Worm (Caenorhabditis elegans) whole organism, young adult: ENCODE results near the gene M01H9.3.
A peak's percentile ranks its signal among the peaks of the same experiment; 100 is the strongest.

ENCODE experiments used
- B0035.1 ChIP-seq: sonication (generic microtip); optimal IDR thresholded peaks from 2 replicates; lab custom pipeline; 2016; ENCODE audit warnings: missing genetic modification characterization, mild to moderate bottlenecking, missing compliant biosample characterization, missing genotype, missing genetic modification reagents
- C06A6.2 ChIP-seq: fragments of 200-800 bp; sonication (Bioruptor generic); conservative IDR thresholded peaks from 2 replicates; pipeline ENCODE4 v1.3.6; 2022; ENCODE audit warnings: missing genetic modification characterization, missing compliant biosample characterization
- D2030.7 ChIP-seq: fragments of 200-800 bp; sonication (Bioruptor generic); IDR thresholded peaks from 2 replicates; pipeline ENCODE4 v1.3.6; 2022; ENCODE audit warnings: missing genetic modification reagents, missing genetic modification characterization, missing compliant biosample characterization
- F33H1.4 ChIP-seq: fragments of 200-800 bp; sonication (Bioruptor generic); IDR thresholded peaks from 2 replicates; pipeline ENCODE4 v1.3.6; 2022; ENCODE audit warnings: missing genetic modification reagents, missing genetic modification characterization, missing compliant biosample characterization
- F39B2.1 ChIP-seq: fragments of 200-800 bp; sonication (Bioruptor generic); IDR thresholded peaks from 2 replicates; pipeline ENCODE4 v1.3.6; 2022; ENCODE audit warnings: missing genetic modification reagents, missing genetic modification characterization, missing compliant biosample characterization
- T07F8.4 ChIP-seq: sonication (generic microtip); optimal IDR thresholded peaks from 2 replicates; lab custom pipeline; 2016; ENCODE audit warnings: mild to moderate bottlenecking, missing genetic modification characterization, moderate library complexity, missing compliant biosample characterization
- Y56A3A.18 ChIP-seq: fragments of 200-800 bp; sonication (Bioruptor generic); IDR thresholded peaks from 2 replicates; pipeline ENCODE4 v1.3.6; 2022; ENCODE audit warnings: missing genetic modification reagents, missing genetic modification characterization, missing compliant biosample characterization
- Y79H2A.3 ChIP-seq: fragments of 200-800 bp; sonication (Bioruptor generic); conservative IDR thresholded peaks from 2 replicates; pipeline ENCODE4 v1.3.6; 2022; ENCODE audit warnings: missing genetic modification reagents, missing genetic modification characterization, missing compliant biosample characterization
- akir-1 ChIP-seq: fragments of 200-800 bp; sonication (Bioruptor generic); optimal IDR thresholded peaks from 2 replicates; lab custom pipeline; 2018; ENCODE audit warnings: mild to moderate bottlenecking, missing genetic modification characterization, moderate library complexity, missing compliant biosample characterization
- aptf-2 ChIP-seq: fragments of 200-800 bp; sonication (Bioruptor generic); conservative IDR thresholded peaks from 2 replicates; pipeline ENCODE4 v1.3.6; 2022; ENCODE audit warnings: missing genetic modification reagents, missing genetic modification characterization, missing compliant biosample characterization
- athp-1 ChIP-seq: sonication (generic microtip); optimal IDR thresholded peaks from 2 replicates; lab custom pipeline; 2017; ENCODE audit warnings: mild to moderate bottlenecking, missing genetic modification characterization, missing compliant biosample characterization
- bed-2 ChIP-seq: fragments of 200-800 bp; sonication (Bioruptor generic); IDR thresholded peaks from 2 replicates; pipeline ENCODE4 v1.3.6; 2022; ENCODE audit warnings: missing genetic modification reagents, missing genetic modification characterization, missing compliant biosample characterization
- ccch-3 ChIP-seq: fragments of 200-800 bp; sonication (Bioruptor generic); optimal IDR thresholded peaks from 2 replicates; lab custom pipeline; 2018; ENCODE audit warnings: mild to moderate bottlenecking, missing genetic modification characterization, missing compliant biosample characterization
- ceh-100 ChIP-seq: fragments of 200-800 bp; sonication (Bioruptor generic); IDR thresholded peaks from 2 replicates; pipeline ENCODE4 v1.3.6; 2022; ENCODE audit warnings: missing genetic modification reagents, missing genetic modification characterization, missing compliant biosample characterization
- die-1 ChIP-seq: sonication (generic microtip); optimal IDR thresholded peaks from 2 replicates; lab custom pipeline; 2016; ENCODE audit warnings: missing genotype, mild to moderate bottlenecking, missing genetic modification characterization, missing compliant biosample characterization
- dox-1 ChIP-seq: fragments of 200-800 bp; sonication (Bioruptor generic); IDR thresholded peaks from 2 replicates; pipeline ENCODE4 v1.3.6; 2022; ENCODE audit warnings: missing genetic modification reagents, missing genetic modification characterization, missing compliant biosample characterization
- egl-18 ChIP-seq: fragments of 200-800 bp; sonication (Bioruptor generic); IDR thresholded peaks from 2 replicates; pipeline ENCODE4 v1.3.6; 2022; ENCODE audit warnings: missing genetic modification reagents, missing genetic modification characterization, missing compliant biosample characterization
- egrh-3 ChIP-seq: fragments of 200-800 bp; sonication (Bioruptor generic); IDR thresholded peaks from 2 replicates; pipeline ENCODE4 v1.3.6; 2022; ENCODE audit warnings: missing genetic modification reagents, missing genetic modification characterization, missing compliant biosample characterization
- gei-17 ChIP-seq: fragments of 200-800 bp; sonication (Bioruptor generic); optimal IDR thresholded peaks from 2 replicates; lab custom pipeline; 2018; ENCODE audit warnings: mild to moderate bottlenecking, missing genetic modification characterization, missing compliant biosample characterization
- hlh-12 ChIP-seq: sonication (generic microtip); optimal IDR thresholded peaks from 2 replicates; lab custom pipeline; 2016; ENCODE audit warnings: missing genetic modification characterization, missing compliant biosample characterization
- hmg-20 ChIP-seq: fragments of 200-800 bp; sonication (Bioruptor generic); IDR thresholded peaks from 2 replicates; pipeline ENCODE4 v1.3.6; 2022; ENCODE audit warnings: missing genetic modification reagents, missing genetic modification characterization, missing compliant biosample characterization
- let-526 ChIP-seq: fragments of 200-800 bp; sonication (Bioruptor generic); IDR thresholded peaks from 2 replicates; pipeline ENCODE4 v1.3.6; 2022; ENCODE audit warnings: missing genetic modification reagents, missing genetic modification characterization, missing compliant biosample characterization
- let-607 ChIP-seq, 2 experiments: fragments of 200-800 bp in 1 of 2; sonication (Bioruptor generic) in 1 of 2; sonication (generic microtip) in 1 of 2; optimal IDR thresholded peaks; 2 replicates each; lab custom pipeline; 2016 to 2018; ENCODE audit warnings: mild to moderate bottlenecking in 2 of 2, missing compliant biosample characterization in 2 of 2, missing genetic modification characterization in 2 of 2, moderate library complexity in 2 of 2, missing genotype in 1 of 2
- lin-54 ChIP-seq: fragments of 200-800 bp; sonication (Bioruptor generic); optimal IDR thresholded peaks from 2 replicates; lab custom pipeline; 2018; ENCODE audit warnings: mild to moderate bottlenecking, missing genetic modification characterization, missing compliant biosample characterization
- lsl-1 ChIP-seq: fragments of 200-800 bp; sonication (Bioruptor generic); optimal IDR thresholded peaks from 2 replicates; lab custom pipeline; 2018; ENCODE audit warnings: mild to moderate bottlenecking, missing genetic modification characterization, moderate library complexity, missing compliant biosample characterization
- lsy-27 ChIP-seq: sonication (generic microtip); optimal IDR thresholded peaks from 2 replicates; lab custom pipeline; 2017; ENCODE audit warnings: missing genetic modification characterization, mild to moderate bottlenecking, missing compliant biosample characterization, antibody characterized with exemption, missing genotype, borderline replicate concordance; ENCODE audit not compliant: insufficient read depth
- madf-6 ChIP-seq: fragments of 200-800 bp; sonication (Bioruptor generic); IDR thresholded peaks from 2 replicates; pipeline ENCODE4 v1.3.6; 2022; ENCODE audit warnings: missing genetic modification reagents, missing genetic modification characterization, missing compliant biosample characterization
- madf-8 ChIP-seq: fragments of 200-800 bp; sonication (Bioruptor generic); conservative IDR thresholded peaks from 2 replicates; pipeline ENCODE4 v1.3.6; 2022; ENCODE audit warnings: missing genetic modification reagents, missing genetic modification characterization, missing compliant biosample characterization
- mes-4 ChIP-seq: sonication (generic microtip); optimal IDR thresholded peaks from 2 replicates; lab custom pipeline; 2016; ENCODE audit warnings: missing genotype, missing genetic modification characterization, missing compliant biosample characterization
- nfya-1 ChIP-seq: sonication (generic microtip); optimal IDR thresholded peaks from 2 replicates; lab custom pipeline; 2017; ENCODE audit warnings: antibody characterized with exemption, missing compliant biosample characterization, missing genetic modification characterization, borderline replicate concordance; ENCODE audit not compliant: insufficient read depth
- nfya-2 ChIP-seq: fragments of 200-800 bp; sonication (Bioruptor generic); IDR thresholded peaks from 2 replicates; pipeline ENCODE4 v1.3.6; 2022; ENCODE audit warnings: missing genetic modification reagents, missing genetic modification characterization, missing compliant biosample characterization
- nfyb-1 ChIP-seq: fragments of 200-800 bp; sonication (Bioruptor generic); IDR thresholded peaks from 2 replicates; pipeline ENCODE4 v1.3.6; 2022; ENCODE audit warnings: missing genetic modification reagents, missing genetic modification characterization, missing compliant biosample characterization
- nhr-27 ChIP-seq: fragments of 200-800 bp; sonication (Bioruptor generic); optimal IDR thresholded peaks from 2 replicates; lab custom pipeline; 2018; ENCODE audit warnings: mild to moderate bottlenecking, missing genetic modification characterization, moderate library complexity, missing compliant biosample characterization
- nhr-80 ChIP-seq: sonication (generic microtip); optimal IDR thresholded peaks from 2 replicates; lab custom pipeline; 2016; ENCODE audit warnings: missing genetic modification characterization, missing compliant biosample characterization
- pha-4 ChIP-seq: fragments of 150-350 bp; sonication (generic microtip); optimal IDR thresholded peaks from 2 replicates; lab custom pipeline; 2014; ENCODE audit warnings: missing biosample characterization, missing genetic modification reagents, missing genetic modification characterization
- sea-2 ChIP-seq: fragments of 200-800 bp; sonication (Bioruptor generic); IDR thresholded peaks from 2 replicates; pipeline ENCODE4 v1.3.6; 2022; ENCODE audit warnings: missing genetic modification characterization, missing compliant biosample characterization
- snpc-1.3 ChIP-seq: sonication (generic microtip); optimal IDR thresholded peaks from 2 replicates; lab custom pipeline; 2017; ENCODE audit warnings: missing genetic modification characterization, mild to moderate bottlenecking, missing compliant biosample characterization, antibody characterized with exemption, moderate library complexity, missing genotype, missing genetic modification reagents; ENCODE audit not compliant: insufficient read depth
- snpc-3.4 ChIP-seq: sonication (generic microtip); optimal IDR thresholded peaks from 2 replicates; lab custom pipeline; 2017; ENCODE audit warnings: missing genetic modification characterization, mild to moderate bottlenecking, missing compliant biosample characterization, antibody characterized with exemption, moderate library complexity, missing genotype, missing genetic modification reagents
- tbx-9 ChIP-seq: sonication (generic microtip); optimal IDR thresholded peaks from 2 replicates; lab custom pipeline; 2016; ENCODE audit warnings: borderline replicate concordance, missing genetic modification characterization, inconsistent platforms, missing compliant biosample characterization
- unc-130 ChIP-seq: sonication (generic microtip); optimal IDR thresholded peaks from 2 replicates; lab custom pipeline; 2016; ENCODE audit warnings: missing genetic modification reagents, missing genetic modification characterization, missing compliant biosample characterization
- xnd-1 ChIP-seq: sonication (generic microtip); optimal IDR thresholded peaks from 2 replicates; lab custom pipeline; 2016; ENCODE audit warnings: missing genotype, missing genetic modification reagents, missing genetic modification characterization, missing compliant biosample characterization
- zfh-2 ChIP-seq: fragments of 200-800 bp; sonication (Bioruptor generic); conservative IDR thresholded peaks from 2 replicates; pipeline ENCODE4 v1.3.6; 2022; ENCODE audit warnings: missing genetic modification reagents, missing genetic modification characterization, missing compliant biosample characterization
- ztf-18 ChIP-seq: sonication (generic microtip); optimal IDR thresholded peaks from 2 replicates; lab custom pipeline; 2016; ENCODE audit warnings: missing genotype, mild to moderate bottlenecking, missing genetic modification characterization, missing compliant biosample characterization
- ztf-26 ChIP-seq: sonication (generic microtip); optimal IDR thresholded peaks from 2 replicates; lab custom pipeline; 2017; ENCODE audit warnings: missing genetic modification characterization, missing compliant biosample characterization
- ztf-28 ChIP-seq: fragments of 200-800 bp; sonication (Bioruptor generic); IDR thresholded peaks from 2 replicates; pipeline ENCODE4 v1.3.6; 2022; ENCODE audit warnings: missing genetic modification reagents, missing genetic modification characterization, missing compliant biosample characterization
- ztf-3 ChIP-seq: fragments of 200-800 bp; sonication (Bioruptor generic); optimal IDR thresholded peaks from 2 replicates; lab custom pipeline; 2018; ENCODE audit warnings: mild to moderate bottlenecking, missing genetic modification characterization, missing compliant biosample characterization

Gene M01H9.3

DNA sequence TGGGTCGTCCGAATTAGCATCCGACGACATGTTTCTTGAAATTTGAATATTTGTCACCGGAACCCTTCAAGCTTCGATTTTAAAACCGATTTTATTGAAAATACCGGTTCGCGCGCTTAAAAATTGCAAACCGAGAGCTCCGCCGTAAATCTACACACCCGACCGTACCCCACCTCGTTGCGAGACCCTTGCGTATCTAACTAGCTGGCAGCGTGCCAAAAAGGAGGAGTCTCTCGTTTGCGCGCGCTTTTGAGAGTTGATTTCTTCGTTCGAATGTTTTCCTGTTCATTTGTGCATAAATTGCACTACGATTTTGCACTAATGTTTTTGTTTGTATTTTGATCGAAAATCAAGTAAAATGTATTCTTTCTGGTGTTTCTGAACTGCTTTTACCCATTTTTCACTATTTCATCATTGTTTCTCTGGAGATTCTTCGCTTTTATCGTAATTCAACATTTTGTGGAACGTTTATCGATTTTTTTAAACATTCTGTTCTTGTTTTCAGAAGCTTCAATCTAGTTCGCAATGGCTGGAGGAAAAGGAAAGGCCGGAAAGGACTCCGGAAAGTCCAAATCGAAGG lies 31.1 kb downstream of the M01H9.3 start, which contains the start of the genes wapl-1 and htz-1 (continued):
- TF ChIP-seq xnd-1 (tag; lab: Kevin White, UChicago) (peak; percentile 73), let-607 (tag; optimal IDR thresholded peaks at IDR 0.05; lab: Kevin White, UChicago) (peak; percentile 36 to 56), let-526 (GFP tag; lab: Robert Waterston, UW) (peak; percentile 20; the same call in 1 of the 2 replicates), hlh-12 (no peak), akir-1 (GFP tag; lab: Kevin White, UChicago) (peak; percentile 54), ztf-26 (tag; lab: Kevin White, UChicago) (peak; percentile 71), pha-4 (tag; lab: Kevin White, UChicago) (peak; percentile 88), B0035.1 (tag; lab: Kevin White, UChicago) (no peak), ztf-18 (tag; lab: Kevin White, UChicago) (peak; percentile 79), mes-4 (tag; lab: Kevin White, UChicago) (no peak), tbx-9 (tag; lab: Kevin White, UChicago) (no peak), ceh-100 (GFP tag; lab: Robert Waterston, UW) (peak; percentile 81), nfya-2 (GFP tag; lab: Robert Waterston, UW) (no peak), ccch-3 (GFP tag; lab: Kevin White, UChicago) (no peak), Y56A3A.18 (peak; percentile 60; the same call in 1 of the 2 replicates), Y79H2A.3 (GFP tag; lab: Robert Waterston, UW) (peak; percentile 70; the same call in 1 of the 2 replicates), athp-1 (tag; lab: Kevin White, UChicago) (peak; percentile 65), F33H1.4 (GFP tag; lab: Robert Waterston, UW) (peak; percentile 99), lsl-1 (GFP tag; lab: Kevin White, UChicago) (peak; percentile 96), D2030.7 (GFP tag; lab: Robert Waterston, UW) (peak; percentile 94), ztf-28 (GFP tag; lab: Robert Waterston, UW) (0 out of 2 replicates have a peak, but pooled peaks have one; percentile 66), aptf-2 (GFP tag; lab: Robert Waterston, UW) (no peak), nfya-1 (no peak), zfh-2 (GFP tag; lab: Robert Waterston, UW) (peak; percentile 64; the same call in 1 of the 2 replicates), nhr-27 (tag; lab: Kevin White, UChicago) (no peak), C06A6.2 (GFP tag; lab: Robert Waterston, UW) (peak; percentile 85), snpc-1.3 (peak; percentile 79), die-1 (tag; lab: Kevin White, UChicago) (no peak), nhr-80 (tag; lab: Kevin White, UChicago) (peak; percentile 67), T07F8.4 (tag; lab: Kevin White, UChicago) (no peak), egl-18 (GFP tag; lab: Robert Waterston, UW) (no peak), unc-130 (GFP tag; lab: Kevin White, UChicago) (peak; percentile 74), snpc-3.4 (peak; percentile 90), dox-1 (peak; percentile 97), lsy-27 (tag; lab: Kevin White, UChicago) (peak; percentile 63), bed-2 (GFP tag; lab: Robert Waterston, UW) (no peak), sea-2 (GFP tag; lab: Robert Waterston, UW) (no peak), F39B2.1 (GFP tag; lab: Robert Waterston, UW) (peak; percentile 81; the same call in 1 of the 2 replicates), gei-17 (GFP tag; lab: Kevin White, UChicago) (peak; percentile 27), ztf-3 (GFP tag; lab: Kevin White, UChicago) (no peak), lin-54 (peak; percentile 95), egrh-3 (GFP tag; lab: Robert Waterston, UW) (peak; percentile 43; the same call in 1 of the 2 replicates), madf-6 (GFP tag; lab: Robert Waterston, UW) (peak; percentile 96), madf-8 (peak; percentile 84), hmg-20 (GFP tag; lab: Robert Waterston, UW) (peak; percentile 65), nfyb-1 (GFP tag; lab: Robert Waterston, UW) (peak; percentile 93)
